Fruit fly (Drosophila melanogaster): ENCODE measurements around the gene AnxB10.
"Not testable (repeated sequence)": the region's sequence is repeated elsewhere in the genome, so short reads cannot be mapped to it uniquely, and the experiment has no call there.

Gene AnxB10

DNA sequence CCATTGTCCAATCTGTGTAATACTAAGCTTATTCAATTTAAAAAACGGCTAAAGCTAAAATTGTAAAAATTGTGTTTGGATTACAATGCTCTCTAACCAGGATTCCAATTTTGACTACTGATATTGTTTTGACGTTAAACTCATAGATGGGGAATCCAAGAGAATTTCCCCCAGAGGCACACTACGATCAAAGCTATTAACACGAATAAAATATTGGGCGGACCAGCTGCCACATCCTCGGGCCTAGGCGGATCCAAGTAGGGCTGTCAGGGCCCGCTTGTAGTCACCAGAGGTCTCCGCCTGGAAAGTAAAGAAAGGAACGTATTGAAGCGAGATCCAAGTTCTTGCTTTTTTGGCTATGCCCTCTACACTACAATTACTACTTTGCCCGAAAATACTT is 28.5 kb upstream of the AnxB10 start, which contains the start of gene SdicA:
TSS of gene SdicA (minus strand) at position 101 of the 400 bp plus-strand sequence.
- not testable (repeated sequence) for TF ChIP-seq Hr83 (GFP tag; optimal IDR thresholded peaks at IDR 0.05; ENCODE audit: poor library complexity, severe bottlenecking); foxo (GFP tag; optimal IDR thresholded peaks at IDR 0.05); lola (GFP tag; optimal IDR thresholded peaks at IDR 0.05)

DNA sequence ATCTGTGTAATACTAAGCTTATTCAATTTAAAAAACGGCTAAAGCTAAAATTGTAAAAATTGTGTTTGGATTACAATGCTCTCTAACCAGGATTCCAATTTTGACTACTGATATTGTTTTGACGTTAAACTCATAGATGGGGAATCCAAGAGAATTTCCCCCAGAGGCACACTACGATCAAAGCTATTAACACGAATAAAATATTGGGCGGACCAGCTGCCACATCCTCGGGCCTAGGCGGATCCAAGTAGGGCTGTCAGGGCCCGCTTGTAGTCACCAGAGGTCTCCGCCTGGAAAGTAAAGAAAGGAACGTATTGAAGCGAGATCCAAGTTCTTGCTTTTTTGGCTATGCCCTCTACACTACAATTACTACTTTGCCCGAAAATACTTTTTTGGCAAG is 20.8 kb upstream of the AnxB10 start, which contains the start of gene Sdic3:
TSS of gene Sdic3 (minus strand) at position 101 of the 400 bp plus-strand sequence.
- TF ChIP-seq Hr83 (GFP tag; optimal IDR thresholded peaks at IDR 0.05; ENCODE audit: poor library complexity, severe bottlenecking); tai (GFP tag; optimal IDR thresholded peaks at IDR 0.05); Dif (GFP tag; optimal IDR thresholded peaks at IDR 0.05; ENCODE audit: partially characterized antibody): not testable (repeated sequence)

DNA sequence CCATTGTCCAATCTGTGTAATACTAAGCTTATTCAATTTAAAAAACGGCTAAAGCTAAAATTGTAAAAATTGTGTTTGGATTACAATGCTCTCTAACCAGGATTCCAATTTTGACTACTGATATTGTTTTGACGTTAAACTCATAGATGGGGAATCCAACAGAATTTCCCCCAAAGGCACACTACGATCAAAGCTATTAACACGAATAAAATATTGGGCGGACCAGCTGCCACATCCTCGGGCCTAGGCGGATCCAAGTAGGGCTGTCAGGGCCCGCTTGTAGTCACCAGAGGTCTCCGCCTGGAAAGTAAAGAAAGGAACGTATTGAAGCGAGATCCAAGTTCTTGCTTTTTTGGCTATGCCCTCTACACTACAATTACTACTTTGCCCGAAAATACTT is 13.1 kb upstream of the AnxB10 start, which contains the start of gene Sdic2:
TSS of gene Sdic2 (minus strand) at position 101 of the 400 bp plus-strand sequence.
- not testable (repeated sequence) for TF ChIP-seq sage (GFP tag; optimal IDR thresholded peaks at IDR 0.05); usp (GFP tag; optimal IDR thresholded peaks at IDR 0.05); CrebA (GFP tag; optimal IDR thresholded peaks at IDR 0.05; ENCODE audit: borderline replicate concordance)

DNA sequence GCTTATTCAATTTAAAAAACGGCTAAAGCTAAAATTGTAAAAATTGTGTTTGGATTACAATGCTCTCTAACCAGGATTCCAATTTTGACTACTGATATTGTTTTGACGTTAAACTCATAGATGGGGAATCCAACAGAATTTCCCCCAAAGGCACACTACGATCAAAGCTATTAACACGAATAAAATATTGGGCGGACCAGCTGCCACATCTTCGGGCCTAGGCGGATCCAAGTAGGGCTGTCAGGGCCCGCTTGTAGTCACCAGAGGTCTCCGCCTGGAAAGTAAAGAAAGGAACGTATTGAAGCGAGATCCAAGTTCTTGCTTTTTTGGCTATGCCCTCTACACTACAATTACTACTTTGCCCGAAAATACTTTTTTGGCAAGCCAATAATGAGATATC is 5.2 kb upstream of the AnxB10 start, which contains the start of gene Sdic1:
TSS of gene Sdic1 (minus strand) at position 101 of the 400 bp plus-strand sequence.
- not testable (repeated sequence) for TF ChIP-seq Abd-B (GFP tag; optimal IDR thresholded peaks at IDR 0.05); Sp1 (GFP tag; optimal IDR thresholded peaks at IDR 0.05); pan (optimal IDR thresholded peaks at IDR 0.05)

DNA sequence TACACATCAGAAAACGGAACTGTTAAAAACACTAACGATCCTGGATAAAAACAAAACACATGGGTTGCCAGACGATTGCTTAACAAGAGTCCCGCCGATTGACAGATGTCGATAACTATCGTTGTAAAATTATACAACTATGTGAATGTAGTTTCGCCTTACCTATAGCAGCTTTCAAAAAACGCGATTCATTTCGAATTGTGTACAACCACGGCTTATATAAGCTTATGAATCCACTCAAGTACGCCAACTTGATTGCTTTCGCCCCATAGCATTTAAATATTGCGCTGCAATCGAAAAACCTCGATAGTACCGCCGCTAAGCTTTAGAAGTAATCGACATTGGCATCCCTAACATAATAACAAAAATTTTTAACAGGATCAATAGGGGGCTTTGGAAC is 3.4 kb downstream of the AnxB10 start, which contains the start of the genes CG9581 and CG9578:
TSS of gene CG9581 (minus strand) at position 84 of the 400 bp plus-strand sequence.
TSS of gene CG9578 (plus strand) at position 325 of the 400 bp plus-strand sequence.
- TF ChIP-seq Hr78 (GFP tag; optimal IDR thresholded peaks at IDR 0.05) (no peak), lola (GFP tag; optimal IDR thresholded peaks at IDR 0.05) (no peak), brk (GFP tag; optimal IDR thresholded peaks at IDR 0.05) (no peak), Abd-B (GFP tag; optimal IDR thresholded peaks at IDR 0.05) (no peak), CG9705 (GFP tag; optimal IDR thresholded peaks at IDR 0.05) (peak; percentile 26), Dif (GFP tag; optimal IDR thresholded peaks at IDR 0.05; ENCODE audit: partially characterized antibody) (no peak), h (GFP tag; optimal IDR thresholded peaks at IDR 0.05) (peak; percentile 21), sv (GFP tag; optimal IDR thresholded peaks at IDR 0.05) (no peak), CG32264 (GFP tag; optimal IDR thresholded peaks at IDR 0.05) (no peak), rgr (GFP tag; optimal IDR thresholded peaks at IDR 0.05) (no peak), Hnf4 (GFP tag; optimal IDR thresholded peaks at IDR 0.05) (peak; percentile 45), Jra (GFP tag; optimal IDR thresholded peaks at IDR 0.05) (peak; percentile 4), OdsH (GFP tag; optimal IDR thresholded peaks at IDR 0.05) (no peak), Rel (GFP tag; optimal IDR thresholded peaks at IDR 0.05) (no peak), Rel (tag; optimal IDR thresholded peaks at IDR 0.05) (peak; percentile 13), dmrt93B (GFP tag; optimal IDR thresholded peaks at IDR 0.05) (no peak), woc (GFP tag; optimal IDR thresholded peaks at IDR 0.05) (peak; percentile 16), N (GFP tag; optimal IDR thresholded peaks at IDR 0.05) (no peak), Myc (optimal IDR thresholded peaks at IDR 0.05) (no peak), HLH106 (tag; optimal IDR thresholded peaks at IDR 0.05) (peak; percentile 55), Dfd (GFP tag; optimal IDR thresholded peaks at IDR 0.05) (no peak), sage (GFP tag; optimal IDR thresholded peaks at IDR 0.05) (no peak)

DNA sequence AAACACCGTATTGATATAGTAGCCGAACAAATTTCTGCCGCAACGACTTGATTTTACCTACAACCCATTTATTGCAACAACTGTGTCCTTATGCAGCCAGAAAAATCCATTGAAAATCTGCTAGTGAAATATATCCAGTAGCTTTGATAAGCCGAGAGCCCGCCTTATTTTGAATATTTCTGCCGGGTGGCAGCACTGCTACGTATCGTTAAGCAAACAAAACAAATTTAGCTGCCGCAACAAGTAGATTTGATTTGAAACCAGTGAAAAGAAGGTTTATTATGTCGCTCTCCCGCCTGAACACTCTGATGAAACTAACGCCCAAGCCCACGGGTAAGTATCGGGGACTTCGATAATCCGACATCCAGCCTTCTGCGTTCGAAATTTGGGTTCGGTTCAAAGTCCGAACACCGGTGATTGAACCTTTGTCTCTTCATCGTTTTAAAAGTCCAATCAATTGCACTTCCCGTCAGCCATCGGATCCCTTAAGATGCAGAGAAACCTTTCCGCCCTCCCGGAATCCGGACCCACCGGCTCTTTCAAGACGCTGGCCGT is 6.8 kb downstream of the AnxB10 start, which contains the start of gene CG9577:
TSS of gene CG9577 (plus strand) at position 190 of the 555 bp plus-strand sequence.
- TF ChIP-seq Sp1 (GFP tag; optimal IDR thresholded peaks at IDR 0.05) (peak; percentile 23), Dfd (GFP tag; optimal IDR thresholded peaks at IDR 0.05) (no peak), Rel (GFP tag; optimal IDR thresholded peaks at IDR 0.05) (no peak), Rel (tag; optimal IDR thresholded peaks at IDR 0.05) (peak; percentile 18), Hnf4 (GFP tag; optimal IDR thresholded peaks at IDR 0.05) (peak; percentile 87), lola (GFP tag; optimal IDR thresholded peaks at IDR 0.05) (no peak), GATAd (GFP tag; optimal IDR thresholded peaks at IDR 0.05) (peak; percentile 83)

Data from whole organism, wandering third instar larva.